Worm (Caenorhabditis elegans) whole organism, mixed stage, embryonic: ENCODE measurements around the gene R09D1.13.

ENCODE experiments used
- ceh-83 ChIP-seq: fragments of 200-800 bp; sonication (Bioruptor generic); optimal IDR thresholded peaks from 2 replicates; lab custom pipeline; 2018; ENCODE audit warnings: mild to moderate bottlenecking, missing genetic modification characterization, missing compliant biosample characterization
- elt-3 ChIP-seq: fragments of 150-350 bp; optimal IDR thresholded peaks from 2 replicates; lab custom pipeline; 2014; ENCODE audit warnings: missing biosample characterization, missing genetic modification characterization
- nhr-12 ChIP-seq: fragments of 150-350 bp; optimal IDR thresholded peaks from 2 replicates; lab custom pipeline; 2014; ENCODE audit warnings: missing biosample characterization, missing genetic modification characterization
- nhr-28 ChIP-seq: fragments of 150-350 bp; optimal IDR thresholded peaks from 2 replicates; lab custom pipeline; 2014; ENCODE audit warnings: missing biosample characterization, missing genetic modification characterization
- unc-39 ChIP-seq: fragments of 150-350 bp; optimal IDR thresholded peaks from 2 replicates; lab custom pipeline; 2014; ENCODE audit warnings: missing biosample characterization, missing genetic modification characterization

ce11 chrII:9487337-9487950 lies 42.2 kb upstream of the R09D1.13 start, which contains the start of gene T19H5.4:
- no peak for TF ChIP-seq unc-39 (tag; lab: Kevin White, UChicago)
- no peak for TF ChIP-seq nhr-12 (tag; lab: Kevin White, UChicago)
- no peak for TF ChIP-seq nhr-28 (tag; lab: Kevin White, UChicago)
- TF ChIP-seq ceh-83 (GFP tag; lab: Kevin White, UChicago) = no peak
- no peak for TF ChIP-seq elt-3 (tag; lab: Kevin White, UChicago)
